Worm (Caenorhabditis elegans) whole organism, L3 larva: ENCODE data around the gene B0303.14.
A peak's percentile ranks its signal among the peaks of the same experiment; 100 is the strongest.

Source experiments
- R02D3.7 ChIP-seq: fragments of 150-350 bp; optimal IDR thresholded peaks from 2 replicates; lab custom pipeline; 2014; ENCODE audit warnings: missing biosample characterization, missing genetic modification characterization
- ZK546.5 ChIP-seq: sonication (generic microtip); optimal IDR thresholded peaks from 2 replicates; lab custom pipeline; 2017; ENCODE audit warnings: missing biosample characterization, missing genetic modification characterization
- aly-2 ChIP-seq: fragments of 150-350 bp; optimal IDR thresholded peaks from 2 replicates; lab custom pipeline; 2014; ENCODE audit warnings: missing biosample characterization, missing genetic modification characterization
- ama-1 ChIP-seq: fragments of 150-350 bp; optimal IDR thresholded peaks from 2 replicates; lab custom pipeline; 2018
- ceh-82 ChIP-seq: fragments of 150-350 bp; optimal IDR thresholded peaks from 2 replicates; lab custom pipeline; 2014; ENCODE audit warnings: missing biosample characterization, missing genetic modification characterization
- ceh-9 ChIP-seq: sonication (generic microtip); optimal IDR thresholded peaks from 2 replicates; lab custom pipeline; 2018; ENCODE audit warnings: missing biosample characterization, missing genetic modification characterization
- daf-12 ChIP-seq: fragments of 150-350 bp; optimal IDR thresholded peaks from 2 replicates; lab custom pipeline; 2014; ENCODE audit warnings: missing biosample characterization, missing genetic modification reagents, missing genetic modification characterization
- egl-27 ChIP-seq: sonication (generic microtip); optimal IDR thresholded peaks from 4 replicates; lab custom pipeline; 2017; ENCODE audit warnings: missing biosample characterization, missing genetic modification reagents, missing genetic modification characterization
- egl-5 ChIP-seq: fragments of 150-350 bp; optimal IDR thresholded peaks from 2 replicates; lab custom pipeline; 2017; ENCODE audit warnings: missing biosample characterization, missing genetic modification reagents, missing genetic modification characterization, inconsistent platforms
- elt-1 ChIP-seq: fragments of 150-350 bp; optimal IDR thresholded peaks from 2 replicates; lab custom pipeline; 2014; ENCODE audit warnings: missing biosample characterization, missing genetic modification characterization
- elt-2 ChIP-seq: sonication (generic microtip); optimal IDR thresholded peaks from 2 replicates; lab custom pipeline; 2016; ENCODE audit warnings: missing genetic modification reagents, mild to moderate bottlenecking, missing genetic modification characterization, missing compliant biosample characterization
- elt-3 ChIP-seq, 3 experiments: fragments of 150-350 bp in 1 of 3; sonication (generic microtip) in 2 of 3; optimal IDR thresholded peaks; 2 replicates in 2 of 3; 4 replicates in 1 of 3; lab custom pipeline; 2014 to 2017; ENCODE audit warnings: missing biosample characterization in 3 of 3, missing genetic modification characterization in 3 of 3
- eor-1 ChIP-seq, 2 experiments: fragments of 150-350 bp; optimal IDR thresholded peaks; 2 replicates each; lab custom pipeline; 2014 to 2018; ENCODE audit warnings: missing biosample characterization in 2 of 2, missing genetic modification characterization in 2 of 2
- fkh-2 ChIP-seq: fragments of 150-350 bp; optimal IDR thresholded peaks from 2 replicates; lab custom pipeline; 2014; ENCODE audit warnings: missing biosample characterization, missing genetic modification reagents, missing genetic modification characterization
- fos-1 ChIP-seq: fragments of 150-350 bp; optimal IDR thresholded peaks from 2 replicates; lab custom pipeline; 2014; ENCODE audit warnings: missing biosample characterization, missing genetic modification characterization
- hmg-11 ChIP-seq: sonication (generic microtip); optimal IDR thresholded peaks from 2 replicates; lab custom pipeline; 2016; ENCODE audit warnings: missing genetic modification characterization, missing compliant biosample characterization
- jun-1 ChIP-seq: fragments of 150-350 bp; optimal IDR thresholded peaks from 2 replicates; lab custom pipeline; 2014; ENCODE audit warnings: missing biosample characterization, missing genetic modification reagents, missing genetic modification characterization
- lin-15B ChIP-seq: fragments of 150-350 bp; optimal IDR thresholded peaks from 2 replicates; lab custom pipeline; 2014; ENCODE audit warnings: missing biosample characterization, missing genetic modification characterization
- lin-39 ChIP-seq: fragments of 150-350 bp; optimal IDR thresholded peaks from 2 replicates; lab custom pipeline; 2018; ENCODE audit warnings: missing biosample characterization, missing genetic modification reagents, missing genetic modification characterization
- mdl-1 ChIP-seq: fragments of 150-350 bp; optimal IDR thresholded peaks from 2 replicates; lab custom pipeline; 2014; ENCODE audit warnings: missing biosample characterization, missing genetic modification characterization
- mml-1 ChIP-seq: fragments of 150-350 bp; sonication (generic microtip); optimal IDR thresholded peaks from 3 replicates; lab custom pipeline; 2014; ENCODE audit warnings: missing biosample characterization, missing genetic modification characterization
- nfya-1 ChIP-seq: sonication (generic microtip); optimal IDR thresholded peaks from 2 replicates; lab custom pipeline; 2017; ENCODE audit warnings: missing genetic modification characterization, mild to moderate bottlenecking, missing compliant biosample characterization, antibody characterized with exemption, moderate library complexity; ENCODE audit not compliant: insufficient read depth
- nhr-12 ChIP-seq: fragments of 150-350 bp; optimal IDR thresholded peaks from 2 replicates; lab custom pipeline; 2014; ENCODE audit warnings: missing biosample characterization, missing genetic modification characterization
- nhr-23 ChIP-seq: fragments of 150-350 bp; optimal IDR thresholded peaks from 2 replicates; lab custom pipeline; 2014; ENCODE audit warnings: missing biosample characterization, missing genetic modification reagents, missing genetic modification characterization
- nhr-237 ChIP-seq: fragments of 150-350 bp; optimal IDR thresholded peaks from 2 replicates; lab custom pipeline; 2014; ENCODE audit warnings: missing biosample characterization, missing genetic modification characterization
- nhr-25 ChIP-seq: sonication (generic microtip); optimal IDR thresholded peaks from 2 replicates; lab custom pipeline; 2017; ENCODE audit warnings: missing biosample characterization, missing genetic modification characterization
- nhr-28 ChIP-seq: fragments of 150-350 bp; optimal IDR thresholded peaks from 2 replicates; lab custom pipeline; 2014; ENCODE audit warnings: missing biosample characterization, missing genetic modification characterization
- nhr-43 ChIP-seq: sonication (generic microtip); optimal IDR thresholded peaks from 2 replicates; lab custom pipeline; 2016; ENCODE audit warnings: mild to moderate bottlenecking, missing genetic modification characterization, missing compliant biosample characterization; ENCODE audit not compliant: poor library complexity, severe bottlenecking
- nhr-76 ChIP-seq: fragments of 150-350 bp; sonication (generic microtip); optimal IDR thresholded peaks from 5 replicates; lab custom pipeline; 2014; ENCODE audit warnings: missing biosample characterization, missing genetic modification characterization
- nhr-77 ChIP-seq: fragments of 150-350 bp; optimal IDR thresholded peaks from 2 replicates; lab custom pipeline; 2014; ENCODE audit warnings: missing biosample characterization, missing genetic modification characterization
- pqm-1 ChIP-seq: fragments of 150-350 bp; optimal IDR thresholded peaks from 2 replicates; lab custom pipeline; 2017; ENCODE audit warnings: missing biosample characterization, missing genetic modification characterization, inconsistent platforms
- sea-2 ChIP-seq: fragments of 150-350 bp; sonication (generic microtip); optimal IDR thresholded peaks from 4 replicates; lab custom pipeline; 2014; ENCODE audit warnings: missing biosample characterization, missing genetic modification reagents, missing genetic modification characterization
- snpc-4 ChIP-seq: fragments of 150-350 bp; optimal IDR thresholded peaks from 2 replicates; lab custom pipeline; 2014; ENCODE audit warnings: missing biosample characterization, missing genetic modification characterization
- tbx-2 ChIP-seq: sonication (generic microtip); optimal IDR thresholded peaks from 2 replicates; lab custom pipeline; 2016; ENCODE audit warnings: mild to moderate bottlenecking, missing genetic modification characterization, missing compliant biosample characterization
- unc-39 ChIP-seq: sonication (generic microtip); optimal IDR thresholded peaks from 4 replicates; lab custom pipeline; 2017; ENCODE audit warnings: missing biosample characterization, missing genetic modification characterization
- zag-1 ChIP-seq: fragments of 150-350 bp; optimal IDR thresholded peaks from 2 replicates; lab custom pipeline; 2014; ENCODE audit warnings: missing biosample characterization, missing genetic modification characterization
- ztf-11 ChIP-seq: fragments of 150-350 bp; optimal IDR thresholded peaks from 2 replicates; lab custom pipeline; 2014; ENCODE audit warnings: missing biosample characterization, missing genetic modification characterization

B0303.14 gene

ce11 chrIII:8689143-8689542 is 26.8 kb downstream of the B0303.14 start:
- no peak for TF ChIP-seq sea-2 (GFP tag; lab: Kevin White, UChicago)
- no peak for TF ChIP-seq aly-2 (tag; lab: Kevin White, UChicago)
- no peak for TF ChIP-seq hmg-11 (tag; lab: Kevin White, UChicago)
- TF ChIP-seq unc-39 (tag; lab: Kevin White, UChicago): no peak
- no peak for TF ChIP-seq nhr-76

ce11 chrIII:8688438-8688946 is 27.5 kb downstream of the B0303.14 start, which contains the start of gene hadb-1:
hadb-1 (minus strand) TSS chrIII:8688488.
- no peak for TF ChIP-seq fkh-2
- TF ChIP-seq nfya-1 (tag; lab: Kevin White, UChicago): peak; percentile 28
- TF ChIP-seq nhr-12: no peak
- TF ChIP-seq eor-1 (tag; optimal IDR thresholded peaks at IDR 0.05; lab: Kevin White, UChicago): peak in 1 of 2 experiments; percentile 33
- peak; percentile 28 for TF ChIP-seq nhr-25 (tag; lab: Kevin White, UChicago)
- peak; percentile 39 for TF ChIP-seq nhr-23 (tag; lab: Kevin White, UChicago)
- TF ChIP-seq ceh-82 (tag; lab: Kevin White, UChicago): no peak
- TF ChIP-seq pqm-1 (tag; lab: Kevin White, UChicago): peak; percentile 52
- TF ChIP-seq nhr-43 (tag; lab: Kevin White, UChicago): peak; percentile 55
- TF ChIP-seq lin-15B (tag; lab: Kevin White, UChicago): no peak
- peak; percentile 75 for TF ChIP-seq elt-2
- no peak for TF ChIP-seq nhr-77 (tag; lab: Kevin White, UChicago)
- no peak for TF ChIP-seq egl-27 (tag; lab: Kevin White, UChicago)
- no peak for TF ChIP-seq zag-1
- TF ChIP-seq, all 47 proteins: peak for 7

- TF ChIP-seq nhr-43 (tag; lab: Kevin White, UChicago): peak; percentile 71
- TF ChIP-seq ZK546.5: no peak
- TF ChIP-seq R02D3.7 (tag; lab: Kevin White, UChicago): no peak
- TF ChIP-seq elt-2: peak; percentile 28
- no peak for TF ChIP-seq daf-12 (tag; lab: Kevin White, UChicago)
- TF ChIP-seq mml-1 (tag; lab: Kevin White, UChicago): no peak
- TF ChIP-seq ama-1 (lab: Kevin White, UChicago): peak; percentile 13
- peak; percentile 20 for TF ChIP-seq nhr-23 (tag; lab: Kevin White, UChicago)
- TF ChIP-seq tbx-2 (tag; lab: Kevin White, UChicago): no peak
- no peak for TF ChIP-seq aly-2 (tag; lab: Kevin White, UChicago)
- no peak for TF ChIP-seq ceh-9 (tag; lab: Kevin White, UChicago)
These were observed 30.3 kb downstream of the B0303.14 start for ce11 chrIII:8685590-8686240.

- TF ChIP-seq elt-3 (tag; optimal IDR thresholded peaks at IDR 0.05; lab: Kevin White, UChicago): no peak
- no peak for TF ChIP-seq nhr-28 (tag; lab: Kevin White, UChicago)
- no peak for TF ChIP-seq elt-1
- no peak for TF ChIP-seq hmg-11 (tag; lab: Kevin White, UChicago)
- no peak for TF ChIP-seq nhr-237 (tag; lab: Kevin White, UChicago)
- no peak for TF ChIP-seq lin-39 (tag; lab: Kevin White, UChicago)
- no peak for TF ChIP-seq fos-1 (tag; lab: Kevin White, UChicago)
- TF ChIP-seq egl-5 (tag; lab: Kevin White, UChicago): no peak
- no peak for TF ChIP-seq jun-1 (tag; lab: Kevin White, UChicago)
- TF ChIP-seq zag-1: no peak
- TF ChIP-seq nhr-77 (tag; lab: Kevin White, UChicago): no peak
- TF ChIP-seq snpc-4 (tag; lab: Kevin White, UChicago): no peak
- TF ChIP-seq mdl-1 (tag; lab: Kevin White, UChicago): no peak
- no peak for TF ChIP-seq nfya-1 (tag; lab: Kevin White, UChicago)
- no peak for TF ChIP-seq ztf-11 (tag; lab: Kevin White, UChicago)
- TF ChIP-seq aly-2 (tag; lab: Kevin White, UChicago): no peak
These were observed 31.6 kb downstream of the B0303.14 start, which contains the start of gene anmt-1 for ce11 chrIII:8684421-8684820. anmt-1 (plus strand) TSS chrIII:8684808.
